Worm (Caenorhabditis elegans) whole organism, L1 larva: ENCODE measurements around the gene klc-2.

Source experiments
- ces-1 ChIP-seq: fragments of 150-350 bp; optimal IDR thresholded peaks from 2 replicates; lab custom pipeline; 2014; ENCODE audit warnings: missing biosample characterization, missing genetic modification reagents, missing genetic modification characterization
- dsc-1 ChIP-seq: sonication (generic microtip); optimal IDR thresholded peaks from 2 replicates; lab custom pipeline; 2016; ENCODE audit warnings: mild to moderate bottlenecking, missing genetic modification characterization, missing compliant biosample characterization
- egl-27 ChIP-seq, 2 experiments: fragments of 150-350 bp in 1 of 2; sonication (generic microtip); optimal IDR thresholded peaks; 3 replicates each; lab custom pipeline; 2017 to 2018; ENCODE audit warnings: missing biosample characterization in 2 of 2, missing genetic modification characterization in 2 of 2, missing genetic modification reagents in 2 of 2
- lsy-2 ChIP-seq, 2 experiments: fragments of 150-350 bp; optimal IDR thresholded peaks; 2 replicates each; lab custom pipeline; 2014; ENCODE audit warnings: missing biosample characterization in 2 of 2, missing genetic modification characterization in 2 of 2
- nhr-237 ChIP-seq: fragments of 150-350 bp; optimal IDR thresholded peaks from 2 replicates; lab custom pipeline; 2014; ENCODE audit warnings: missing biosample characterization, missing genetic modification characterization
- nhr-76 ChIP-seq: sonication (generic microtip); optimal IDR thresholded peaks from 2 replicates; lab custom pipeline; 2017; ENCODE audit warnings: missing biosample characterization, missing genetic modification characterization
- swsn-7 ChIP-seq: sonication (generic microtip); optimal IDR thresholded peaks from 2 replicates; lab custom pipeline; 2016; ENCODE audit warnings: missing genetic modification characterization, missing compliant biosample characterization
- tlp-1 ChIP-seq: fragments of 150-350 bp; optimal IDR thresholded peaks from 2 replicates; lab custom pipeline; 2014; ENCODE audit warnings: missing biosample characterization, missing genetic modification characterization
- zag-1 ChIP-seq: fragments of 150-350 bp; optimal IDR thresholded peaks from 2 replicates; lab custom pipeline; 2014; ENCODE audit warnings: missing biosample characterization, missing genetic modification characterization

- TF ChIP-seq nhr-76 (tag; lab: Kevin White, UChicago): no peak
- no peak for TF ChIP-seq lsy-2 (tag; optimal IDR thresholded peaks at IDR 0.05; lab: Kevin White, UChicago)
- no peak for TF ChIP-seq nhr-237 (tag; lab: Kevin White, UChicago)
- no peak for TF ChIP-seq zag-1 (tag; lab: Kevin White, UChicago)
- no peak for TF ChIP-seq tlp-1 (tag; lab: Kevin White, UChicago)
- TF ChIP-seq dsc-1 (tag; lab: Kevin White, UChicago): no peak
- TF ChIP-seq swsn-7 (tag; lab: Kevin White, UChicago): no peak
- TF ChIP-seq ces-1: no peak
- no peak for TF ChIP-seq egl-27 (tag; optimal IDR thresholded peaks at IDR 0.05; lab: Kevin White, UChicago)
Measured at ce11 chrV:5621390-5621789, 40.2 kb upstream of the klc-2 start, which contains the start of gene M03E7.1.
